Fruit fly (Drosophila melanogaster) whole organism, larva: ENCODE measurements around the gene Arl1.

Experiments
- noc ChIP-seq: fragments of 200-800 bp; sonication (Bioruptor generic); optimal IDR thresholded peaks from 3 replicates; lab custom pipeline; 2019; ENCODE audit warnings: missing biosample characterization, mild to moderate bottlenecking, missing genetic modification characterization, moderate library complexity

Gene Arl1

dm6 chr3L:15978224-15978623, 4.7 kb upstream of the Arl1 start, which contains the start of gene CG17028:
Gene CG17028 (plus strand): TSS chr3L:15978524.
- TF ChIP-seq noc (tag; lab: Kevin White, UChicago) = no peak

- no peak for TF ChIP-seq noc (tag; lab: Kevin White, UChicago)
Measured at dm6 chr3L:15979240-15979639, 3.7 kb upstream of the Arl1 start.

DNA sequence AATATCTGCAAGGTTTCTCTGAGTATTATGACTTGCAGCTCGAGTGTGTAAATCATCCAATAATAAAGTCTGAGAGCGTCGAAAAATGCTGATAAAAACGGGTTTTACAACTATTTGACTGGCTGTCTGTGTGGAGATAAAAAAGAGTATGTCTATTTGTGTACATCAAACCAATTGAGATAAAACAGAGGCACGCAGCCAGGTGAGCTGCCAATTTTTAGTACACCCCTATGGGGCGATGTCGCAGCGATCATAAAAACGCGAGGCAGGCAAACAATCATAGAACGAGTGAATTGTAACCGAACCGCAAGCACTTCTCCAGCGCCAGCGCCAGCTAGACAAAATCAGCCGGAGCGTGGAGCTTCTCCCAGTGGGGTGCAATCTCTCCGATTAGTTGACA, 3.0 kb upstream of the Arl1 start, which contains the start of gene CG17027:
Gene CG17027 (plus strand): TSS at position 189 of the 400 bp plus-strand sequence.
- TF ChIP-seq noc (tag; lab: Kevin White, UChicago) = peak; percentile 39

DNA sequence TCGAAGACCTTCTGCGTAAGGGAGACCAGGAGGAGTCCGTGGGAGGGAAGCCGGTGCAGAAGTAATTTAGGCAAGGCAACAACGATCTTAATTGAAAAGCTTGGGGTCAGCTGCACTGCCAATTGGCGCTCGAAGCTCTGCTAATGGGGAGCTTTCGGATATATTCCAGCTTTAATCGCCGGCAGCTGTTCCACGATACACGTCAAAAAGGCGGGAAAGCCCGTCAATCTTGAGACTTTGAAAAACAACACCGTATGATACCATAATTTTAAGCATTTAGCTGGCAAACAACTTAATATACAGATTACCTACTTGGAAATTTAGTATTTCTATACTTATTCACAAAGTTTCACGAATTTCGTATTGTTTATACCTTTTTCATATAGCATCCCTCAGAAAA, 1.5 kb upstream of the Arl1 start:
- TF ChIP-seq noc (tag; lab: Kevin White, UChicago) = no peak

- no peak for TF ChIP-seq noc (tag; lab: Kevin White, UChicago)
Measured at dm6 chr3L:15982148-15982547, 787 bp upstream of the Arl1 start.

DNA sequence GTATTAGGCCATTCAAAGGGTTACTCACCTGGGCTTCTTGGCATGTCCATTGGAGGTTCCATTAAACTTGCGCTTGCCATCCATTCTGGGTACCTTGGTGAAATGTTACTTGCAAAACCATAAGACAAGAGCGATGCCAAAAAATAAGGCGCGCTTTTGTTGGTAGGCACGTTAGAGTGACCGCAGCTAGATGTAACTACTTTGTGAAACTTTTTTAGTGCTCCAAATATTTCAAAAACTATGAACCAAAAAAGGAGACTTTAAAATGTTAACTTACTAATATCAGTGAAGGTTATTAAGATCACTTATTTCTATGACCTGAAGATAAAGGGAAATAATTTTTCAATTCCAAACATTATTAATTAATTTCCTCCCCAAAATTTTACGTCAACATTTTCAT, 4.7 kb downstream of the Arl1 start, which contains the start of gene PolD1:
Gene PolD1 (minus strand): TSS at position 181 of the 400 bp plus-strand sequence.
- no peak for TF ChIP-seq noc (tag; lab: Kevin White, UChicago)

DNA sequence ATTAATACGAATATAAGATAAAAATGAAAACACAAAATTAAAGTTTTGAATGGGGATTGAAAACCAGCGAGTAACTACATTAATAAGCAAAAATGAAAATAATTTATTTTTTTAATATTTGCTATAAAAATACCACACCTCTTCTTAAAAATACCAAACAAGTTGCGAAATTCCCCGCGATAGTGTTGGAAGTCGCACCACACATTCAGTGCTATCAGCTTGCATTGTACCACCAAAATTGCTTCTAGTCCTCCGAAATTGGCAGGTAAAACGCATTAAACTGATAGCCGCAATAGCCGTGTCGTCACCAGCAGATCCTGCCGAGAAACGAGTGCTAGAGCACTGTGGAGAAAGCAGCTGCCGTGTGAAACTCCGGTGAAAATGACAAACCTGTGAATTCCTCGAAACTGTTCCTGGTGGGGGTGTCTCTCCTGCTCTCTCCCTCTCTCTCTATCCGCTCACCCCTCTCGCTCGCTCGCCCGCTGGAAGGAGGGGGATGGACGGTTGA, 5.2 kb downstream of the Arl1 start, which contains the start of gene Hip14:
Gene Hip14 (plus strand): TSS at position 198 of the 508 bp plus-strand sequence.
- no peak for TF ChIP-seq noc (tag; lab: Kevin White, UChicago)

DNA sequence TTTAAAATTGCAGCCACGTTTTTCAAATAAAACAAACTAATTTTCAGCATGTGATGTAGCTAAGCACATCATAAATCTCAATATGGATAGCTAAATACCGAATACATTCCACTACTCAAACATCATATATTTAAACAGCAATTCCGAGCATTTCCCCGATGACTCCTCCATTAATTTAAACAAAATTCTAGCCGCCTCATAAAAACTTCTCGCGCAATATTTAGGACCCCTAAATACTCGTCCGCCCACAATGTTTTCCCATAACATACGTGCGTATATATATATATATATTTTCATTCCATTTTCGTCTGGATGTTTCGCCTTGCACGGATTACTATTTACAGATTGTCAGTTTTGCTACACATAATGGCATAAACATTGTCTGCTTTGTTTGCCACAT, 13.1 kb downstream of the Arl1 start:
- TF ChIP-seq noc (tag; lab: Kevin White, UChicago) = no peak

DNA sequence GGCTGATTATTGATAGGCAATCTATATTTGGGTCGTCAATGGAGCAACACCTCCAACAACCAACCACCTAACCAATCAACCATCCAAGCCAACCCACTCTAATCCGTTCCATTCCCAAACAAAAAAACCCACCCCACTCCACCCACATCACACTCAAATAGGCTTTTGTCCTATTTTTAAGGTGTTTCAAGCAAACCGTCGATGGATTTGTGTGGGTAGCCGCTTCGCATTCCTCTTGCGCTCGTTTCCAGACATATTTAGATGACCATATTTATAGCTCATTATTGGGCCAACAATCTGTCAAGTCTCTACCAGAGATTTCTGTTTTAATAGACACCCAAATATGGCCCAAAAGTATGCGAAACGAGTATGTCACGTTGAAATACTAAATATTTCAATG, 15.3 kb downstream of the Arl1 start:
- no peak for TF ChIP-seq noc (tag; lab: Kevin White, UChicago)

DNA sequence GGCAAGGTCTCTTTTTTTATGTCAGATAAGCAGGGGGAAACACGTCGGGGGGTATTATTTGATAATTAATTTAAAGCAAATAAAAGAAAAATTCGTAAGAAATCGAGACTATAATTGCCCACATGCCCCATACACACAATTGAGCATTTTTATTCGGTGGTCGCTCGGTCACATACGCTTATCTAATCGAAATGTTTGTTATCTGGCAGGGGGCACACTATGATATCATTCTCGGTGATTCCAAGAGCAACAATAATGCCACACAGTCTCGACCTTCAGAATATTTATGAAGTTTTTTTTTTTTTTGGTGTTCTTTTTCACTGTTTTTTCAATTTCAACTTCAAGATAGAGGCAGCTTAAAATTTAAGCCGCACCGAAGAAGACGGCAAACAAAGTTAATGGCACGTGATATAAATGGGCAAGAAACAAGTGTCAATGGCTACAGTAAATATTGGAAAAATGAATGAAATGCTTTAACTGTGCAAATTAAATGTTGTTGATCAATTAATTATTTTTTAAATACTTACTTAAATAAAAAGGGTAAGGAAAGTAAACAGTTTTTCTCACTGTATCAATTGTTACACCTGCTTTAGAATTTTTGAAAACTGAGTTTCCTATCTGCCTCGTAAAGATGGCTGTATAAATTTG, 16.5 kb downstream of the Arl1 start:
- peak; percentile 52 for TF ChIP-seq noc (tag; lab: Kevin White, UChicago)

DNA sequence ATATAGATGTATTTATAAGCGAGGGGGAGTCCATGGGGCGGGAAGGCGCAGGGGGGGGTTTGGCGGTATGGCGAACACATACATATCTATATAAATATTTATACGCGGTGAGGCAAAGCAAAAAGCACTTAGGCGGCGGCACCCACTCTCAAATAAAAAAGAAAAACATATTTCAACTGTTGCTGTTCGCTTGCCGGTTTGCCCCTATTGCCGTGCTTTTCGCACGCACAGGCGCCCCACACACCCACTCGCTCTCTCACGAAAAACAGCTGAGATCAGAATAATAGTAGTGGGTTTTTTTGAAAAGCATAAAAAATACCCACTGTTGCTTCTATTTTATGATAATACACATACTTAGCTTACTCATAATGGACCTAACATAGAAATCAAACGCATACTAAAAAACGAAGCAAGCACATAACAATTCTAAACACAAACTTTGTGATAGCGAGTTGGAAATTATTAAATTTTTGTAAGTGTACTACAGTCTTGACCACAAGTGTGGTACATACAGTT, 18.3 kb downstream of the Arl1 start:
- TF ChIP-seq noc (tag; lab: Kevin White, UChicago) = peak; percentile 98

dm6 chr3L:16002116-16002716, 19.3 kb downstream of the Arl1 start:
- no peak for TF ChIP-seq noc (tag; lab: Kevin White, UChicago)

DNA sequence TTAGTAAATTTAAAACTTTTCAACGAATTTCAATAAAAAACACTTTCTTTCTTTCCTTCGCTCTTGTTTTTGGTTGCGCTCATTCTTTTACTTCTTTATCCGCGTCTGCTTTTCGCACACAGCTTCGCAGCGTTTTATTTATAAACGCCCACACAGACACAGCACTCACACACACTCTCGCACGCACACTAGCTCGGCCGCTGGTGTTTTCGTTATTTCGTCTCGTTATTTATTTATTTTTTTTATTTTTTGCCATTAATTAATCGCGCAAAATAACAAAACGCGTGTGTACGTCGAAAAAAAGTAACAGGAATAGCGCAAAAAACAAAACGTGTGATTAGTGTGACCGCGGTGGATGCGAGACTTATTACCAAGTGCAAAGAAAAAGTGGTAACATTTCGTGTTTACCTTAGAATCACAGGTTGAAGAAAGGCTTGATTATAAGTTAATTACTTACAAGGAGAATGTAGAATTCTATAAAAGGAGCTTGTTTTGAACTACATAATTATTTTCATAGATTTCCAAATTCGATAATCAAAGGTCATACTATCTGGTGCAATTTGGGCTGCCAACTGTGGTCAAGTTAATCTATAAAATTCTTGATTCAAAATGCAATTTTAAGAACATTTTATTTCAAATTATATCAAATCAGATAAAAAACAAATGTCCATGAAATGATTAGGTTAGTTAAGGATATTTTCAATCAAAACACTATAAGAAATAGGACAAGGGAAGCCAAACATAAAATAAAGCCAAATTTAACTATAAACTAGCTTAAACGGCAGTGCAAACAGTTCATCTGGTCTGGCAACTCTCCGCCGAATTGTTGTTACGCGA, 21.7 kb downstream of the Arl1 start, which contains the start of the genes hzg and mRpS31:
Gene hzg (minus strand): TSS at position 336 of the 837 bp plus-strand sequence.
Gene mRpS31 (plus strand): TSS at position 793 of the 837 bp plus-strand sequence.
- peak; percentile 49 for TF ChIP-seq noc (tag; lab: Kevin White, UChicago)

- TF ChIP-seq noc (tag; lab: Kevin White, UChicago) = no peak
Measured at dm6 chr3L:16010176-16010575, 27.2 kb downstream of the Arl1 start.
